Worm (Caenorhabditis elegans) whole organism, L4/young adult: ENCODE measurements around the gene scl-9.

ENCODE experiments used
- W03F9.2 ChIP-seq: fragments of 150-350 bp; optimal IDR thresholded peaks from 2 replicates; lab custom pipeline; 2014; ENCODE audit warnings: missing biosample characterization, missing genetic modification characterization
- him-1 ChIP-seq: sonication (generic microtip); optimal IDR thresholded peaks from 2 replicates; lab custom pipeline; 2016; ENCODE audit warnings: missing genotype, missing genetic modification reagents, missing genetic modification characterization, missing compliant biosample characterization

DNA sequence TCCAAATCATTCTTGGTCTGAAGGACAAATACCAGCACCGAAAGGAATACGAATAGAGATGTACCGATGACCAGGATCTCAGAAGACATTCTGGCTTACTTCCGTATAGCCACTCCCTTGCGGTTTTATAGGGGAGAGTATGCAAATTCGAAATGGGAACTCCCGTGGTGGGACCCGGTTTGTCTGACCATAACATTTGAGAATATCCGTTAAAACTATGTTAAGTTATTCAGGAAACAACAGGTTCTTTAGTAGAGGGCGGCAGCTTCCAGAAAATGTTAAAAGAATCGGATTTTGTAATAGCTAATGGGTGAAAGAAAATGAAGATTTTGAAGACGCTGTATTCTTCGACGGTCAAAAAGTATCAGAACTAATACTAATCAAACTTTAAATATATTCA is 20.3 kb downstream of the scl-9 start, which contains the start of gene col-131:
- TF ChIP-seq W03F9.2 (tag; lab: Kevin White, UChicago) (no peak), him-1 (no peak)
